Fruit fly (Drosophila melanogaster) whole organism, embryonic: ENCODE data around the gene Nos.

Experiments used
- Antp ChIP-seq: fragments of 200-800 bp; sonication (Bioruptor generic); optimal IDR thresholded peaks from 3 replicates; lab custom pipeline; 2016; ENCODE audit warnings: missing biosample characterization, missing genetic modification characterization
- BEAF-32 ChIP-seq: fragments of 200-800 bp; sonication (Bioruptor generic); optimal IDR thresholded peaks from 3 replicates; lab custom pipeline; 2017; ENCODE audit warnings: missing biosample characterization, missing genetic modification characterization, mild to moderate bottlenecking, moderate library complexity, missing genetic modification reagents
- CG12071 ChIP-seq: fragments of 200-800 bp; sonication (Bioruptor generic); optimal IDR thresholded peaks from 3 replicates; lab custom pipeline; 2018; ENCODE audit warnings: missing biosample characterization, mild to moderate bottlenecking, missing genetic modification characterization
- CG12744 ChIP-seq: fragments of 200-800 bp; sonication (Bioruptor generic); optimal IDR thresholded peaks from 2 replicates; lab custom pipeline; 2016; ENCODE audit warnings: missing biosample characterization, missing genetic modification characterization
- CG17361 ChIP-seq: fragments of 200-800 bp; sonication (Bioruptor generic); IDR thresholded peaks from 3 replicates; pipeline ENCODE4 v1.3.6; 2022; ENCODE audit warnings: missing biosample characterization, missing genetic modification characterization
- CG1792 ChIP-seq: fragments of 200-800 bp; sonication (Bioruptor generic); optimal IDR thresholded peaks from 2 replicates; lab custom pipeline; 2016; ENCODE audit warnings: missing biosample characterization, missing genetic modification characterization
- CG18011 ChIP-seq: fragments of 200-800 bp; sonication (Bioruptor generic); optimal IDR thresholded peaks from 2 replicates; lab custom pipeline; 2017; ENCODE audit warnings: missing biosample characterization, missing genetic modification characterization, mild to moderate bottlenecking, moderate library complexity, missing genotype
- CG1832 ChIP-seq: fragments of 200-800 bp; sonication (Bioruptor generic); optimal IDR thresholded peaks from 2 replicates; lab custom pipeline; 2017; ENCODE audit warnings: missing biosample characterization, mild to moderate bottlenecking, missing genetic modification characterization, inconsistent platforms
- CG18764 ChIP-seq: fragments of 200-800 bp; sonication (Bioruptor generic); optimal IDR thresholded peaks from 3 replicates; lab custom pipeline; 2016; ENCODE audit warnings: missing biosample characterization, missing genetic modification characterization
- CG2120 ChIP-seq: fragments of 200-800 bp; sonication (Bioruptor generic); optimal IDR thresholded peaks from 3 replicates; lab custom pipeline; 2016; ENCODE audit warnings: missing biosample characterization, missing genetic modification characterization
- CG2678 ChIP-seq: fragments of 200-800 bp; sonication (Bioruptor generic); optimal IDR thresholded peaks from 3 replicates; lab custom pipeline; 2019; ENCODE audit warnings: missing biosample characterization, mild to moderate bottlenecking, missing genetic modification characterization, moderate library complexity
- CG31224 ChIP-seq: fragments of 200-800 bp; sonication (Bioruptor generic); IDR thresholded peaks from 2 replicates; pipeline ENCODE4 v1.3.6; 2022; ENCODE audit warnings: missing biosample characterization, missing genetic modification characterization
- CG31441 ChIP-seq: fragments of 200-800 bp; sonication (Bioruptor generic); IDR thresholded peaks from 2 replicates; pipeline ENCODE4 v1.3.6; 2022; ENCODE audit warnings: missing biosample characterization, missing genetic modification characterization
- CG32767 ChIP-seq: fragments of 200-800 bp; sonication (Bioruptor generic); IDR thresholded peaks from 2 replicates; pipeline ENCODE4 v1.3.6; 2022; ENCODE audit warnings: missing biosample characterization, missing genetic modification characterization
- CG6689 ChIP-seq: fragments of 200-800 bp; sonication (Bioruptor generic); IDR thresholded peaks from 2 replicates; pipeline ENCODE4 v1.3.6; 2022; ENCODE audit warnings: missing biosample characterization, missing genetic modification characterization
- CG7987 ChIP-seq: fragments of 200-800 bp; sonication (Bioruptor generic); optimal IDR thresholded peaks from 2 replicates; lab custom pipeline; 2018; ENCODE audit warnings: missing biosample characterization, mild to moderate bottlenecking, missing genetic modification characterization, moderate library complexity
- CG9932 ChIP-seq: fragments of 200-800 bp; sonication (Bioruptor generic); IDR thresholded peaks from 2 replicates; pipeline ENCODE4 v1.3.6; 2022; ENCODE audit warnings: missing biosample characterization, missing genetic modification characterization
- D19A ChIP-seq: fragments of 200-800 bp; optimal IDR thresholded peaks from 3 replicates; lab custom pipeline; 2019; ENCODE audit warnings: missing biosample characterization, mild to moderate bottlenecking, missing genetic modification characterization, moderate library complexity
- Gsc ChIP-seq: fragments of 200-800 bp; sonication (Bioruptor generic); IDR thresholded peaks from 2 replicates; pipeline ENCODE4 v1.3.6; 2022; ENCODE audit warnings: missing biosample characterization, missing genetic modification characterization
- H2.0 ChIP-seq: fragments of 200-800 bp; sonication (Bioruptor generic); IDR thresholded peaks from 2 replicates; pipeline ENCODE4 v1.3.6; 2022; ENCODE audit warnings: missing biosample characterization, missing genetic modification characterization
- HLH3B ChIP-seq: fragments of 200-800 bp; sonication (Bioruptor generic); IDR thresholded peaks from 2 replicates; pipeline ENCODE4 v1.3.6; 2022; ENCODE audit warnings: missing biosample characterization, missing genetic modification characterization
- HmgZ ChIP-seq: fragments of 200-800 bp; sonication (Bioruptor generic); optimal IDR thresholded peaks from 2 replicates; lab custom pipeline; 2018; ENCODE audit warnings: missing biosample characterization, mild to moderate bottlenecking, missing genetic modification characterization
- Meics ChIP-seq: fragments of 200-800 bp; sonication (Bioruptor generic); optimal IDR thresholded peaks from 2 replicates; lab custom pipeline; 2017; ENCODE audit warnings: missing biosample characterization, mild to moderate bottlenecking, missing genetic modification characterization
- NK7.1 ChIP-seq: fragments of 200-800 bp; sonication (Bioruptor generic); optimal IDR thresholded peaks from 3 replicates; lab custom pipeline; 2016; ENCODE audit warnings: missing biosample characterization, missing genetic modification characterization
- Nf-YA ChIP-seq: fragments of 200-800 bp; sonication (Bioruptor generic); IDR thresholded peaks from 2 replicates; pipeline ENCODE4 v1.3.6; 2022; ENCODE audit warnings: missing biosample characterization, missing genetic modification characterization
- Oli ChIP-seq: fragments of 200-800 bp; sonication (Bioruptor generic); optimal IDR thresholded peaks from 2 replicates; lab custom pipeline; 2018; ENCODE audit warnings: missing biosample characterization, mild to moderate bottlenecking, missing genetic modification characterization, moderate library complexity
- Opbp ChIP-seq: fragments of 200-800 bp; sonication (Bioruptor generic); IDR thresholded peaks from 3 replicates; pipeline ENCODE4 v1.3.6; 2022; ENCODE audit warnings: missing biosample characterization, missing genetic modification characterization; ENCODE audit not compliant: partially characterized antibody
- Rx ChIP-seq: fragments of 200-800 bp; sonication (Bioruptor generic); IDR thresholded peaks from 2 replicates; pipeline ENCODE4 v1.3.6; 2022; ENCODE audit warnings: missing biosample characterization, missing genetic modification characterization
- Spps ChIP-seq: fragments of 200-800 bp; sonication (Bioruptor generic); optimal IDR thresholded peaks from 2 replicates; lab custom pipeline; 2018; ENCODE audit warnings: missing biosample characterization, mild to moderate bottlenecking, missing genetic modification characterization
- Ssrp ChIP-seq: fragments of 200-800 bp; sonication (Bioruptor generic); optimal IDR thresholded peaks from 2 replicates; lab custom pipeline; 2018; ENCODE audit warnings: missing biosample characterization, mild to moderate bottlenecking, missing genetic modification characterization, moderate library complexity
- Xrp1 ChIP-seq: fragments of 200-800 bp; sonication (Bioruptor generic); IDR thresholded peaks from 2 replicates; pipeline ENCODE4 v1.3.6; 2022; ENCODE audit warnings: missing biosample characterization, missing genetic modification characterization
- ac ChIP-seq: fragments of 200-800 bp; sonication (Bioruptor generic); optimal IDR thresholded peaks from 3 replicates; lab custom pipeline; 2017; ENCODE audit warnings: missing biosample characterization, mild to moderate bottlenecking, missing genetic modification characterization
- ara ChIP-seq: fragments of 200-800 bp; sonication (Bioruptor generic); IDR thresholded peaks from 2 replicates; pipeline ENCODE4 v1.3.6; 2022; ENCODE audit warnings: missing biosample characterization, missing genetic modification characterization
- az2 ChIP-seq: fragments of 200-800 bp; sonication (Bioruptor generic); optimal IDR thresholded peaks from 3 replicates; lab custom pipeline; 2016; ENCODE audit warnings: missing biosample characterization, missing genetic modification characterization
- bbx ChIP-seq: fragments of 200-800 bp; sonication (Bioruptor generic); IDR thresholded peaks from 2 replicates; pipeline ENCODE4 v1.3.6; 2022; ENCODE audit warnings: missing biosample characterization, missing genetic modification characterization; ENCODE audit not compliant: partially characterized antibody
- crc ChIP-seq: fragments of 200-800 bp; sonication (Bioruptor generic); optimal IDR thresholded peaks from 2 replicates; lab custom pipeline; 2016; ENCODE audit warnings: missing biosample characterization, missing genetic modification characterization
- disco-r ChIP-seq: fragments of 200-800 bp; sonication (Bioruptor generic); optimal IDR thresholded peaks from 2 replicates; lab custom pipeline; 2016; ENCODE audit warnings: missing biosample characterization, missing genetic modification characterization
- dmrt99B ChIP-seq: fragments of 200-800 bp; sonication (Bioruptor generic); optimal IDR thresholded peaks from 2 replicates; lab custom pipeline; 2018; ENCODE audit warnings: missing biosample characterization, mild to moderate bottlenecking, missing genetic modification characterization, moderate library complexity
- fd64A ChIP-seq: fragments of 200-800 bp; sonication (Bioruptor generic); optimal IDR thresholded peaks from 3 replicates; lab custom pipeline; 2018; ENCODE audit warnings: missing biosample characterization, mild to moderate bottlenecking, missing genetic modification characterization
- gsb ChIP-seq: fragments of 200-800 bp; sonication (Bioruptor generic); IDR thresholded peaks from 2 replicates; pipeline ENCODE4 v1.3.6; 2022; ENCODE audit warnings: missing biosample characterization, missing genetic modification characterization
- ind ChIP-seq: fragments of 200-800 bp; sonication (Bioruptor generic); optimal IDR thresholded peaks from 3 replicates; lab custom pipeline; 2016; ENCODE audit warnings: missing biosample characterization, missing genetic modification characterization
- klu ChIP-seq: fragments of 200-800 bp; sonication (Bioruptor generic); IDR thresholded peaks from 2 replicates; pipeline ENCODE4 v1.3.6; 2022; ENCODE audit warnings: missing biosample characterization, missing genetic modification characterization
- lbe ChIP-seq: fragments of 200-800 bp; sonication (Bioruptor generic); optimal IDR thresholded peaks from 2 replicates; lab custom pipeline; 2016; ENCODE audit warnings: missing biosample characterization, mild to moderate bottlenecking, missing genetic modification characterization
- org-1 ChIP-seq: fragments of 200-800 bp; sonication (Bioruptor generic); optimal IDR thresholded peaks from 2 replicates; lab custom pipeline; 2017; ENCODE audit warnings: missing biosample characterization, missing genetic modification characterization
- pho ChIP-seq: fragments of 200-800 bp; sonication (Bioruptor generic); optimal IDR thresholded peaks from 2 replicates; lab custom pipeline; 2016; ENCODE audit warnings: missing biosample characterization, missing genetic modification characterization
- phol ChIP-seq: fragments of 200-800 bp; sonication (Bioruptor generic); optimal IDR thresholded peaks from 3 replicates; lab custom pipeline; 2018; ENCODE audit warnings: missing biosample characterization, mild to moderate bottlenecking, missing genetic modification characterization, moderate library complexity
- pita ChIP-seq: fragments of 200-800 bp; sonication (Bioruptor generic); optimal IDR thresholded peaks from 2 replicates; lab custom pipeline; 2017; ENCODE audit warnings: missing biosample characterization, mild to moderate bottlenecking, missing genetic modification characterization
- sens-2 ChIP-seq: fragments of 200-800 bp; sonication (Bioruptor generic); IDR thresholded peaks from 2 replicates; pipeline ENCODE4 v1.3.6; 2022; ENCODE audit warnings: missing biosample characterization, missing genetic modification characterization
- tap ChIP-seq: fragments of 200-800 bp; optimal IDR thresholded peaks from 3 replicates; lab custom pipeline; 2019; ENCODE audit warnings: missing biosample characterization, mild to moderate bottlenecking, missing genetic modification characterization, moderate library complexity
- tgo ChIP-seq: fragments of 200-800 bp; sonication (Bioruptor generic); IDR thresholded peaks from 3 replicates; pipeline ENCODE4 v1.3.6; 2022; ENCODE audit warnings: missing biosample characterization, missing genetic modification characterization
- wek ChIP-seq: fragments of 200-800 bp; sonication (Bioruptor generic); optimal IDR thresholded peaks from 3 replicates; lab custom pipeline; 2018; ENCODE audit warnings: missing biosample characterization, mild to moderate bottlenecking, missing genetic modification characterization, moderate library complexity

The Nos gene

DNA sequence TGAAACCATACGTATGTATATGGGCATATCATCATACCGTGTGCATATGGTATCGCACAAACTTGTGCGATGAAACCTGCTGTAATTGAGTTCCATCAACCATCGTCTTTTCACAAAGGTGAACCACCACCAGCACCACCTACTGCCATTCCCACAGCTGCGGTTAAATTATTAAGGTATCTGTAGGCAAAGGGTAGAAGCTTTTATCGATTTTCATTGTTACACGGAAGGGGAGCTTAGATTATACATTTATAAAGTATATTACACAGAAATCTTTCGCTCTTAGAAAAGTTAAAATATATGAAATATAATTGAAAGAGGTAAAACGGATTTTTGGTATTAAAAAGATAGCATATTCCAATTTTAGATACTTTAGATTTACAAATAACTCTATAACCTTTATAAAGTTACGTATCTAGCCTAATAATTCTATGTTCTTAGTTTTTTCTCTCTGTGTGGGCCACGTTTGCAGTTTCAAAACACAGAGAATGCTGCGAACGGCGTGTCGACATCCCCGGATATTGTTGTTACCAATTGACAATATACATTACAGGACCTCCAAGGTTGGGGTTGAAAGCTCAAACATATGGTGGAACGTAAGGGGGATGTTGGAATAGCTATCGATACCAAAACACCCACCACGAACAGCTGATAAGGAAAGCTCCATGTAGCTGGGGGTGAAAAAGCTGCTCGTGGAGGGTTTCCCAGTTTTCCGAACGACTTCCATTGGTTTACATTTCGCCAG lies 76.7 kb downstream of the Nos start, which contains the start of gene CG6495 (continued):
- TF ChIP-seq CG18011 (no peak), tgo (GFP tag; lab: Robert Waterston, UW) (peak; percentile 50; the same call in 2 of the 3 replicates), gsb (GFP tag; lab: Robert Waterston, UW) (no peak), sens-2 (GFP tag; lab: Robert Waterston, UW) (no peak), Rx (GFP tag; lab: Robert Waterston, UW) (no peak), CG18764 (no peak), fd64A (no peak), tap (tag; lab: Kevin White, UChicago) (peak; percentile 49), CG12071 (GFP tag; lab: Kevin White, UChicago) (peak; percentile 1), HmgZ (tag; lab: Kevin White, UChicago) (peak; percentile 3), D19A (tag; lab: Kevin White, UChicago) (peak; percentile 57), CG9932 (GFP tag; lab: Robert Waterston, UW) (no peak; the same call in 1 of the 2 replicates), crc (GFP tag; lab: Kevin White, UChicago) (no peak), CG7987 (GFP tag; lab: Kevin White, UChicago) (no peak), CG1832 (GFP tag; lab: Kevin White, UChicago) (no peak), H2.0 (GFP tag; lab: Robert Waterston, UW) (no peak), CG31441 (GFP tag; lab: Robert Waterston, UW) (peak; percentile 80), az2 (GFP tag; lab: Kevin White, UChicago) (peak; percentile 19), dmrt99B (tag; lab: Kevin White, UChicago) (peak; percentile 82), disco-r (GFP tag; lab: Kevin White, UChicago) (no peak), Antp (GFP tag; lab: Kevin White, UChicago) (no peak), phol (tag; lab: Kevin White, UChicago) (peak; percentile 55), CG2120 (GFP tag; lab: Kevin White, UChicago) (peak; percentile 74), Gsc (GFP tag; lab: Robert Waterston, UW) (no peak), CG1792 (GFP tag; lab: Kevin White, UChicago) (no peak), Spps (tag; lab: Kevin White, UChicago) (no peak), pho (no peak), Nf-YA (no peak), ac (no peak), CG31224 (no peak), NK7.1 (GFP tag; lab: Kevin White, UChicago) (no peak), Ssrp (tag; lab: Kevin White, UChicago) (peak; percentile 47), org-1 (GFP tag; lab: Kevin White, UChicago) (peak; percentile 32), pita (no peak), ind (GFP tag; lab: Kevin White, UChicago) (peak; percentile 30), lbe (GFP tag; lab: Kevin White, UChicago) (no peak), bbx (GFP tag; lab: Robert Waterston, UW) (no peak), CG32767 (no peak), CG2678 (tag; lab: Kevin White, UChicago) (peak; percentile 85), Meics (peak; percentile 71), CG12744 (no peak), Xrp1 (GFP tag; lab: Robert Waterston, UW) (peak; percentile 52; the same call in 1 of the 2 replicates), wek (no peak), BEAF-32 (no peak), HLH3B (peak; percentile 63), CG6689 (GFP tag; lab: Robert Waterston, UW) (no peak), Opbp (GFP tag; lab: Robert Waterston, UW) (no peak), Oli (tag; lab: Kevin White, UChicago) (peak; percentile 59), klu (no peak), CG17361 (GFP tag; lab: Robert Waterston, UW) (peak; percentile 58; the same call in 2 of the 3 replicates), ara (GFP tag; lab: Robert Waterston, UW) (no peak)
